Fruit fly (Drosophila melanogaster) whole organism, adult: Measurements from ENCODE around the gene CG14237.

ENCODE experiments used
- Crg-1 ChIP-seq: fragments of 200-800 bp; sonication (Bioruptor generic); optimal IDR thresholded peaks from 2 replicates; lab custom pipeline; 2016; ENCODE audit warnings: missing biosample characterization, missing genetic modification characterization
- kay ChIP-seq: fragments of 200-800 bp; sonication (Bioruptor generic); peaks from one replicate; lab custom pipeline; 2016; ENCODE audit warnings: missing biosample characterization, missing genetic modification characterization, borderline replicate concordance
- pad ChIP-seq: fragments of 200-800 bp; sonication (Bioruptor generic); optimal IDR thresholded peaks from 3 replicates; lab custom pipeline; 2017; ENCODE audit warnings: missing biosample characterization, missing genetic modification characterization, mild to moderate bottlenecking, moderate library complexity, missing genetic modification reagents

dm6 chr3R:26454494-26454893 lies 2.2 kb upstream of the CG14237 start, which contains the start of gene CG43117:
- no peak for TF ChIP-seq kay (GFP tag; lab: Kevin White, UChicago)
- TF ChIP-seq pad, result no peak
- no peak for TF ChIP-seq Crg-1 (GFP tag; lab: Kevin White, UChicago)
